Worm (Caenorhabditis elegans) whole organism, L4 larva: ENCODE results near the gene C34F11.5.

Experiments used
- F26F4.8 ChIP-seq: fragments of 200-800 bp; sonication (Bioruptor generic); conservative IDR thresholded peaks from 2 replicates; pipeline ENCODE4 v1.3.6; 2022; ENCODE audit warnings: missing genetic modification characterization, missing compliant biosample characterization
- T20F7.1 ChIP-seq: fragments of 200-800 bp; sonication (Bioruptor generic); optimal IDR thresholded peaks from 2 replicates; lab custom pipeline; 2018; ENCODE audit warnings: mild to moderate bottlenecking, missing genetic modification characterization, missing compliant biosample characterization
- aha-1 ChIP-seq: fragments of 150-350 bp; peaks from one replicate; lab custom pipeline; 2014; ENCODE audit warnings: missing biosample characterization, missing genetic modification characterization
- ceh-82 ChIP-seq: sonication (generic microtip); optimal IDR thresholded peaks from 2 replicates; lab custom pipeline; 2017; ENCODE audit warnings: missing biosample characterization, missing genetic modification characterization
- daf-16 ChIP-seq, 3 experiments: sonication (generic microtip); optimal IDR thresholded peaks; 2 replicates each; lab custom pipeline; 2016 to 2017; ENCODE audit warnings: missing genetic modification characterization in 3 of 3, missing genetic modification reagents in 3 of 3, mild to moderate bottlenecking in 2 of 3, missing compliant biosample characterization in 2 of 3, missing biosample characterization in 1 of 3, moderate library complexity in 1 of 3
- dmd-6 ChIP-seq: fragments of 200-800 bp; sonication (Bioruptor generic); IDR thresholded peaks from 2 replicates; pipeline ENCODE4 v1.3.6; 2022; ENCODE audit warnings: missing genetic modification reagents, missing genetic modification characterization, missing compliant biosample characterization
- dmd-9 ChIP-seq: fragments of 200-800 bp; sonication (Bioruptor generic); IDR thresholded peaks from 2 replicates; pipeline ENCODE4 v1.3.6; 2022; ENCODE audit warnings: missing genetic modification reagents, missing genetic modification characterization, missing compliant biosample characterization
- dpl-1 ChIP-seq: fragments of 150-350 bp; optimal IDR thresholded peaks from 2 replicates; lab custom pipeline; 2014; ENCODE audit warnings: missing biosample characterization, missing genetic modification reagents, missing genetic modification characterization
- duxl-1 ChIP-seq: sonication (generic microtip); optimal IDR thresholded peaks from 2 replicates; lab custom pipeline; 2016; ENCODE audit warnings: mild to moderate bottlenecking, missing genetic modification characterization, moderate library complexity, missing compliant biosample characterization; ENCODE audit not compliant: poor library complexity
- dve-1 ChIP-seq: sonication (generic microtip); optimal IDR thresholded peaks from 2 replicates; lab custom pipeline; 2017; ENCODE audit warnings: antibody characterized with exemption, mild to moderate bottlenecking, missing genetic modification characterization, missing compliant biosample characterization; ENCODE audit not compliant: insufficient read depth
- fkh-10 ChIP-seq: fragments of 150-350 bp; optimal IDR thresholded peaks from 2 replicates; lab custom pipeline; 2014; ENCODE audit warnings: missing biosample characterization, missing genetic modification reagents, missing genetic modification characterization
- hif-1 ChIP-seq, 2 experiments: sonication (generic microtip); optimal IDR thresholded peaks; 2 replicates each; lab custom pipeline; 2016 to 2017; ENCODE audit warnings: missing compliant biosample characterization in 2 of 2, missing genetic modification characterization in 2 of 2, missing genetic modification reagents in 2 of 2, missing genotype in 2 of 2, mild to moderate bottlenecking in 1 of 2
- hlh-11 ChIP-seq: fragments of 200-800 bp; sonication (Bioruptor generic); optimal IDR thresholded peaks from 2 replicates; lab custom pipeline; 2018; ENCODE audit warnings: mild to moderate bottlenecking, missing genetic modification characterization, missing compliant biosample characterization
- jun-1 ChIP-seq: fragments of 150-350 bp; optimal IDR thresholded peaks from 2 replicates; lab custom pipeline; 2014; ENCODE audit warnings: missing biosample characterization, missing genetic modification reagents, missing genetic modification characterization
- lim-7 ChIP-seq: fragments of 200-800 bp; sonication (Bioruptor generic); IDR thresholded peaks from 2 replicates; pipeline ENCODE4 v1.3.6; 2022; ENCODE audit warnings: missing genetic modification characterization, missing compliant biosample characterization
- lin-1 ChIP-seq: fragments of 200-800 bp; sonication (Bioruptor generic); IDR thresholded peaks from 2 replicates; pipeline ENCODE4 v1.3.6; 2022; ENCODE audit warnings: missing genetic modification reagents, missing genetic modification characterization, missing compliant biosample characterization
- lin-38 ChIP-seq: fragments of 200-800 bp; sonication (Bioruptor generic); IDR thresholded peaks from 2 replicates; pipeline ENCODE4 v1.3.6; 2022; ENCODE audit warnings: missing genetic modification reagents, missing genetic modification characterization, missing compliant biosample characterization
- lin-39 ChIP-seq: fragments of 150-350 bp; optimal IDR thresholded peaks from 2 replicates; lab custom pipeline; 2014; ENCODE audit warnings: missing biosample characterization, missing genetic modification reagents, missing genetic modification characterization
- lir-3 ChIP-seq: sonication (generic microtip); optimal IDR thresholded peaks from 2 replicates; lab custom pipeline; 2016; ENCODE audit warnings: mild to moderate bottlenecking, missing genetic modification characterization, missing compliant biosample characterization
- lsy-2 ChIP-seq, 2 experiments: fragments of 150-350 bp in 1 of 2; sonication (generic microtip) in 1 of 2; optimal IDR thresholded peaks; 2 replicates each; lab custom pipeline; 2014 to 2017; ENCODE audit warnings: missing biosample characterization in 2 of 2, missing genetic modification characterization in 2 of 2
- mep-1 ChIP-seq: fragments of 150-350 bp; sonication (generic microtip); optimal IDR thresholded peaks from 3 replicates; lab custom pipeline; 2014; ENCODE audit warnings: missing biosample characterization, missing genetic modification characterization
- mxl-3 ChIP-seq: fragments of 200-800 bp; sonication (Bioruptor generic); optimal IDR thresholded peaks from 2 replicates; lab custom pipeline; 2018; ENCODE audit warnings: mild to moderate bottlenecking, missing genetic modification characterization, missing compliant biosample characterization
- nhr-10 ChIP-seq: fragments of 150-350 bp; optimal IDR thresholded peaks from 2 replicates; lab custom pipeline; 2014; ENCODE audit warnings: missing biosample characterization, missing genetic modification characterization
- nhr-11 ChIP-seq: fragments of 150-350 bp; optimal IDR thresholded peaks from 2 replicates; lab custom pipeline; 2014; ENCODE audit warnings: missing biosample characterization, missing genetic modification characterization
- nhr-237 ChIP-seq: sonication (generic microtip); optimal IDR thresholded peaks from 2 replicates; lab custom pipeline; 2017; ENCODE audit warnings: missing biosample characterization, missing genetic modification characterization
- nhr-28 ChIP-seq: fragments of 150-350 bp; optimal IDR thresholded peaks from 2 replicates; lab custom pipeline; 2014; ENCODE audit warnings: missing biosample characterization, missing genetic modification characterization
- nhr-48 ChIP-seq: sonication (generic microtip); optimal IDR thresholded peaks from 2 replicates; lab custom pipeline; 2016; ENCODE audit warnings: mild to moderate bottlenecking, missing genetic modification characterization, missing compliant biosample characterization
- php-3 ChIP-seq: fragments of 200-800 bp; sonication (Bioruptor generic); IDR thresholded peaks from 2 replicates; pipeline ENCODE4 v1.3.6; 2022; ENCODE audit warnings: missing genetic modification reagents, missing genetic modification characterization, missing compliant biosample characterization
- pqm-1 ChIP-seq: sonication (generic microtip); optimal IDR thresholded peaks from 2 replicates; lab custom pipeline; 2017; ENCODE audit warnings: missing biosample characterization, missing genetic modification characterization
- sdz-12 ChIP-seq: fragments of 200-800 bp; sonication (Bioruptor generic); optimal IDR thresholded peaks from 2 replicates; lab custom pipeline; 2018; ENCODE audit warnings: mild to moderate bottlenecking, missing genetic modification characterization, missing compliant biosample characterization
- spr-3 ChIP-seq: fragments of 200-800 bp; sonication (Bioruptor generic); optimal IDR thresholded peaks from 2 replicates; lab custom pipeline; 2018; ENCODE audit warnings: mild to moderate bottlenecking, missing genetic modification characterization, missing compliant biosample characterization
- tag-97 ChIP-seq: fragments of 200-800 bp; sonication (Bioruptor generic); IDR thresholded peaks from 2 replicates; pipeline ENCODE4 v1.3.6; 2022; ENCODE audit warnings: missing genetic modification characterization, missing compliant biosample characterization
- unc-62 ChIP-seq, 3 experiments: fragments of 150-350 bp in 1 of 3; sonication (generic microtip); optimal IDR thresholded peaks in 2 of 3; peaks in 1 of 3; 1 replicate in 1 of 3; 2 replicates in 2 of 3; lab custom pipeline; 2014 to 2017; ENCODE audit warnings: missing biosample characterization in 3 of 3, missing genetic modification characterization in 3 of 3, missing genetic modification reagents in 3 of 3, missing genotype in 1 of 3
- vab-7 ChIP-seq: fragments of 200-800 bp; sonication (Bioruptor generic); IDR thresholded peaks from 2 replicates; pipeline ENCODE4 v1.3.6; 2022; ENCODE audit warnings: missing genetic modification reagents, missing genetic modification characterization, missing compliant biosample characterization
- zfp-2 ChIP-seq: sonication (generic microtip); optimal IDR thresholded peaks from 2 replicates; lab custom pipeline; 2016; ENCODE audit warnings: mild to moderate bottlenecking, missing genetic modification characterization, missing compliant biosample characterization

C34F11.5 gene

DNA sequence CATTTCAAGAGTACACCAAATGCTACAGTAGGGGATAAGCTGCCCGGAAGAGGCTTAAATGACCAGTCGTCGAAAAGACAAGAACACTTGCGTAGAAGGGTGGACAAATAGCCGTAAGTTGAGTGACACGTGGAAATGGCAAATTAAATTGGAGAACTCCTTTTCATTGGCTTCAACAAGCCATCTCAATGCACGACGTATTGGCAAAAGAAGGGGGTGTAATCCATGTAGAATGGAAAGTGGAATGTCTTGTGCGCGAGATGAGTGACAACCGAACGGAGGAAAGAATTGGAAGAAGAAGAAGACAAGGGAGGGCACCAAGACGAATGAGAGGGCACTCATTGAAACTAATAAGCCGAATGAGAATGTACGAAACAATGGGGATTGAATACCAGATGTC is 33.1 kb downstream of the C34F11.5 start:
- peak in 1 of 2 experiments; percentile 13 for TF ChIP-seq unc-62 (GFP tag; optimal IDR thresholded peaks at IDR 0.05 in 1 of 2; lab: Kevin White, UChicago)
- no peak for TF ChIP-seq unc-62 (tag; optimal IDR thresholded peaks at IDR 0.05; lab: Kevin White, UChicago)
- no peak for TF ChIP-seq fkh-10 (GFP tag; lab: Kevin White, UChicago)

DNA sequence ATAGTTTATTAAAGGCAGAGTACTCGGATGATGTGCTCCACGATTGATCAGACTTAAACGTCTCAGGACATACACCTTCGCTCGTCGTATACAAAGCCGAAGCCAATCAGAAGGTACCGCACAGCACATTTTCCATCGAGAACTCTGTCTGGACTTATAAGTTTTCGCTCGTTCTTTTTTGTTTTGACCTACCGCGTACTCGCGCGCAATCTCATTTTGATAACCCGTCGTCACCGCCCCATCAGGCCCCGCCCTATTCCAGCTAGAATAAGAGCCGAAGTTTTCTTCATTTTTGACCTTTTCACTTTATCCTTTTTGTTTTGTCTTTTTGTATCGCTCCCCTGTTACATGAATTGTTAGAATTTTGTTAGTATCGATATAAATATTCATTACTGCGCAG is 34.0 kb downstream of the C34F11.5 start, which contains the start of gene EGAP2.2:
Gene EGAP2.2 (plus strand): TSS at position 301 of the 400 bp plus-strand sequence.
- TF ChIP-seq sdz-12 (GFP tag; lab: Kevin White, UChicago) (no peak), jun-1 (no peak), mxl-3 (no peak), lin-1 (GFP tag; lab: Robert Waterston, UW) (no peak), unc-62 (GFP tag; optimal IDR thresholded peaks at IDR 0.05 in 1 of 2; lab: Kevin White, UChicago) (no peak), unc-62 (tag; optimal IDR thresholded peaks at IDR 0.05; lab: Kevin White, UChicago) (no peak), nhr-11 (tag; lab: Kevin White, UChicago) (no peak), lin-39 (tag; lab: Kevin White, UChicago) (no peak), nhr-28 (tag; lab: Kevin White, UChicago) (no peak)
- TF ChIP-seq, all 104 proteins: peak for 0

DNA sequence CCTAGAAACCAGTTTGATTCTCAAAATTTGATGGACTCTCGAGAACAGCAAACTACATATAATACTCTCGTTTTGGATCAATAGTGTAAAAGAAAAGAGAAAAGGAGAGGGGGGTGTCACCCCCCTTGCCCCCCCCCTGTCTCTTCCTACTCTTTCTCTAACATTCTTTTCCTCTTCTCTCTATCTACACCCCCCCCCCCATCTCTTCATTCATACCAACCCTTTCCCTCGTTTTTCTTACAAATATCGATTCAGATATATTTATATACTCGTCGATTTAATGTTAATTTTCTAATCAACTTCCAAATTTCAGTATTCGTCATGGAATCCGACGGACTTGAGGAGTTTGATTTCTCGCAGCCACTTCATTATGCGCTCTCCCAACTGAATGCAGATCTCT is 35.5 kb downstream of the C34F11.5 start, which contains the start of gene EGAP2.1:
Gene EGAP2.1 (plus strand): TSS at position 301 of the 400 bp plus-strand sequence.
- TF ChIP-seq zfp-2 (tag; lab: Kevin White, UChicago) = no peak
- no peak for TF ChIP-seq sdz-12 (GFP tag; lab: Kevin White, UChicago)
- TF ChIP-seq lsy-2 (tag; optimal IDR thresholded peaks at IDR 0.05; lab: Kevin White, UChicago) = no peak
- no peak for TF ChIP-seq lin-39 (tag; lab: Kevin White, UChicago)
- TF ChIP-seq dmd-9 (GFP tag; lab: Robert Waterston, UW) = no peak
- no peak for TF ChIP-seq tag-97 (GFP tag; lab: Robert Waterston, UW)
- TF ChIP-seq nhr-11 (tag; lab: Kevin White, UChicago) = no peak

DNA sequence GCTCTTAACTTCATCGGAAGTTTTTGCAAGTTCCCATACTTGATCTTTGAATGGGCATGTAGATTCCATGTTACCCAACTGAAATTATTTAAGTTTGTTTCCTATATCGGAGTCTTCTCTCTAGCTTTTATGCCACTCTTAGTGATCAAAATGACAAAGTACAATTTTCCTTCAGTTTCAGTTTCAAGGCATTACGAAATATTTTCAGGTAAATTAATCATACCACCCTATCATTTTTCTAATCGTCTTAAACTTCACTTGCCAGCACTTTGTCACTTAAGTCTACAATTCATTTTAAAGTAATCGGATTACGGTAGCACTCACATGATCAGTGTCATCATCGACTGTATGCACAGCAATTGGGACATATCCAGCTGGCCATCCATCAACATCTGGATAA is 39.1 kb downstream of the C34F11.5 start:
- TF ChIP-seq hlh-11 (tag; lab: Kevin White, UChicago) (peak; percentile 30), pqm-1 (tag; lab: Kevin White, UChicago) (peak; percentile 41), nhr-10 (no peak), dve-1 (tag; lab: Kevin White, UChicago) (peak; percentile 2), daf-16 (GFP tag; optimal IDR thresholded peaks at IDR 0.05; lab: Kevin White, UChicago) (no peak), daf-16 (tag; optimal IDR thresholded peaks at IDR 0.05; lab: Kevin White, UChicago) (peak; percentile 10), zfp-2 (tag; lab: Kevin White, UChicago) (no peak), nhr-28 (tag; lab: Kevin White, UChicago) (peak; percentile 14), dmd-6 (GFP tag; lab: Robert Waterston, UW) (0 out of 2 replicates have a peak, but pooled peaks have one; percentile 7)

DNA sequence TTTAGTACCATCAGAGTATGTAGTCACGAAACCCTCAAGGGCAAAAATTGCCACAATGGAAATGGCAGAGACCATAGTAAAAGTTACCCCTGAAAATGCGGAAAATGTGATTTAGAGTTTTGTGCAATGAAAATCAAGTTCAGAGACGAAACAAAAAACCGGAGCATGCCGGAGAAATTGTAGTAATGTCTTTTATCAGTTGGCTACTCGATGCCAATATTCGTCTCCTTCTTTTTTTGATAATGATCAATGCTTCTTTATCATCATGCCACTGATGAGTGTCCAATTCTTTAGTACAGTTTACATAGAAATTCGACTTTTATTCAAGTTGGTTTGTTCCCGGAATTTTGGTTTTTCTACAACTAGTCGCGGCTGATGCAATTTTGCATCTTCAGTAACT is 40.2 kb downstream of the C34F11.5 start, which contains the start of gene pho-1:
Gene pho-1 (minus strand): TSS at position 89 of the 400 bp plus-strand sequence.
- TF ChIP-seq T20F7.1 (GFP tag; lab: Kevin White, UChicago) (no peak), daf-16 (GFP tag; optimal IDR thresholded peaks at IDR 0.05; lab: Kevin White, UChicago) (no peak), daf-16 (tag; optimal IDR thresholded peaks at IDR 0.05; lab: Kevin White, UChicago) (peak; percentile 28), lin-1 (GFP tag; lab: Robert Waterston, UW) (no peak), dpl-1 (GFP tag; lab: Kevin White, UChicago) (no peak), nhr-28 (tag; lab: Kevin White, UChicago) (peak; percentile 67), pqm-1 (tag; lab: Kevin White, UChicago) (peak; percentile 66), dve-1 (tag; lab: Kevin White, UChicago) (peak; percentile 29), nhr-237 (tag; lab: Kevin White, UChicago) (no peak), mep-1 (tag; lab: Kevin White, UChicago) (no peak), mxl-3 (no peak), lsy-2 (tag; optimal IDR thresholded peaks at IDR 0.05; lab: Kevin White, UChicago) (no peak), lin-38 (no peak), sdz-12 (GFP tag; lab: Kevin White, UChicago) (no peak), vab-7 (GFP tag; lab: Robert Waterston, UW) (no peak), hlh-11 (tag; lab: Kevin White, UChicago) (peak; percentile 41), aha-1 (no peak), hif-1 (tag; optimal IDR thresholded peaks at IDR 0.05; lab: Kevin White, UChicago) (no peak), nhr-48 (tag; lab: Kevin White, UChicago) (no peak), php-3 (GFP tag; lab: Robert Waterston, UW) (peak; percentile 23; the same call in 1 of the 2 replicates), F26F4.8 (no peak), dmd-6 (GFP tag; lab: Robert Waterston, UW) (peak; percentile 39; the same call in 1 of the 2 replicates), duxl-1 (tag; lab: Kevin White, UChicago) (no peak), lir-3 (tag; lab: Kevin White, UChicago) (no peak), spr-3 (GFP tag; lab: Kevin White, UChicago) (no peak), lim-7 (GFP tag; lab: Robert Waterston, UW) (no peak), ceh-82 (tag; lab: Kevin White, UChicago) (no peak)
